Fruit fly (Drosophila melanogaster): Measurements from ENCODE around the gene CG10140.

- TF ChIP-seq Myc (optimal IDR thresholded peaks at IDR 0.05), result no peak
- no peak for TF ChIP-seq psq (optimal IDR thresholded peaks at IDR 0.05)
- TF ChIP-seq h (optimal IDR thresholded peaks at IDR 0.05), result no peak
- TF ChIP-seq Sin3A (optimal IDR thresholded peaks at IDR 0.05), result no peak
Observed at dm6 chr3L:13451562-13451961, 11.3 kb upstream of the CG10140 start.
